Fruit fly (Drosophila melanogaster) whole organism, adult: ENCODE results near the gene CG8852.

Source experiments
- CG12768 ChIP-seq: fragments of 200-800 bp; sonication (Bioruptor generic); optimal IDR thresholded peaks from 2 replicates; lab custom pipeline; 2017; ENCODE audit warnings: missing biosample characterization, missing genetic modification characterization, mild to moderate bottlenecking, moderate library complexity, missing genetic modification reagents
- CG14711 ChIP-seq: fragments of 200-800 bp; sonication (Bioruptor generic); optimal IDR thresholded peaks from 2 replicates; lab custom pipeline; 2018; ENCODE audit warnings: missing biosample characterization, mild to moderate bottlenecking, missing genetic modification characterization, moderate library complexity
- CG33017 ChIP-seq: fragments of 200-800 bp; sonication (Bioruptor generic); optimal IDR thresholded peaks from 2 replicates; lab custom pipeline; 2018; ENCODE audit warnings: missing biosample characterization, mild to moderate bottlenecking, missing genetic modification characterization, moderate library complexity
- CG7101 ChIP-seq: fragments of 200-800 bp; sonication (Bioruptor generic); optimal IDR thresholded peaks from 2 replicates; lab custom pipeline; 2018; ENCODE audit warnings: missing biosample characterization, mild to moderate bottlenecking, missing genetic modification characterization, moderate library complexity
- Clk ChIP-seq: fragments of 200-800 bp; sonication (Bioruptor generic); optimal IDR thresholded peaks from 2 replicates; lab custom pipeline; 2017; ENCODE audit warnings: missing biosample characterization, missing genetic modification characterization
- Hr96 ChIP-seq: fragments of 200-800 bp; sonication (Bioruptor generic); optimal IDR thresholded peaks from 2 replicates; lab custom pipeline; 2016; ENCODE audit warnings: missing biosample characterization, missing genetic modification characterization
- tj ChIP-seq: fragments of 200-800 bp; sonication (Bioruptor generic); optimal IDR thresholded peaks from 3 replicates; lab custom pipeline; 2017; ENCODE audit warnings: missing biosample characterization, mild to moderate bottlenecking, missing genetic modification characterization, moderate library complexity
- toe ChIP-seq: fragments of 200-800 bp; sonication (Bioruptor generic); optimal IDR thresholded peaks from 2 replicates; lab custom pipeline; 2016; ENCODE audit warnings: missing biosample characterization, missing genetic modification characterization

dm6 chr2L:3495465-3495864 is 29.5 kb upstream of the CG8852 start:
- TF ChIP-seq toe (GFP tag; lab: Kevin White, UChicago), result no peak
- TF ChIP-seq CG12768 (GFP tag; lab: Kevin White, UChicago), result no peak
- TF ChIP-seq CG14711 (tag; lab: Kevin White, UChicago), result no peak
- no peak for TF ChIP-seq tj (GFP tag; lab: Kevin White, UChicago)
- no peak for TF ChIP-seq Clk (GFP tag; lab: Kevin White, UChicago)
- no peak for TF ChIP-seq CG7101 (tag; lab: Kevin White, UChicago)
- no peak for TF ChIP-seq CG33017
- TF ChIP-seq Hr96, result no peak
